Worm (Caenorhabditis elegans): ENCODE data around the gene lido-4.

- TF ChIP-seq lin-15B (tag; optimal IDR thresholded peaks at IDR 0.05), result no peak
- no peak for TF ChIP-seq nhr-237 (tag; optimal IDR thresholded peaks at IDR 0.05)
- TF ChIP-seq egl-5 (tag; optimal IDR thresholded peaks at IDR 0.05), result no peak
- TF ChIP-seq lin-39 (tag; optimal IDR thresholded peaks at IDR 0.05), result no peak
- no peak for TF ChIP-seq nhr-23 (tag; optimal IDR thresholded peaks at IDR 0.05)
Observed at ce11 chrX:17093199-17093598, 14.4 kb downstream of the lido-4 start, which contains the start of gene C08A9.3.

Measured in whole organism, L3 larva.